Worm (Caenorhabditis elegans) whole organism, young adult: ENCODE results near the gene B0244.15.

ENCODE experiments used
- B0019.2 ChIP-seq: fragments of 200-800 bp; sonication (Bioruptor generic); conservative IDR thresholded peaks from 2 replicates; pipeline ENCODE4 v1.3.6; 2022; ENCODE audit warnings: missing genetic modification reagents, missing genetic modification characterization, missing compliant biosample characterization
- D2030.7 ChIP-seq: fragments of 200-800 bp; sonication (Bioruptor generic); IDR thresholded peaks from 2 replicates; pipeline ENCODE4 v1.3.6; 2022; ENCODE audit warnings: missing genetic modification reagents, missing genetic modification characterization, missing compliant biosample characterization
- F23B12.7 ChIP-seq: sonication (generic microtip); optimal IDR thresholded peaks from 2 replicates; lab custom pipeline; 2017; ENCODE audit warnings: missing genetic modification characterization, mild to moderate bottlenecking, missing compliant biosample characterization, antibody characterized with exemption, moderate library complexity; ENCODE audit not compliant: insufficient read depth
- F33H1.4 ChIP-seq: fragments of 200-800 bp; sonication (Bioruptor generic); IDR thresholded peaks from 2 replicates; pipeline ENCODE4 v1.3.6; 2022; ENCODE audit warnings: missing genetic modification reagents, missing genetic modification characterization, missing compliant biosample characterization
- F49E8.2 ChIP-seq: sonication (generic microtip); optimal IDR thresholded peaks from 3 replicates; lab custom pipeline; 2017; ENCODE audit warnings: missing genetic modification characterization, mild to moderate bottlenecking, missing compliant biosample characterization, antibody characterized with exemption, moderate library complexity; ENCODE audit not compliant: insufficient read depth
- F52B5.7 ChIP-seq: sonication (generic microtip); optimal IDR thresholded peaks from 2 replicates; lab custom pipeline; 2016; ENCODE audit warnings: mild to moderate bottlenecking, missing genetic modification characterization, missing compliant biosample characterization
- K11D2.4 ChIP-seq: fragments of 200-800 bp; sonication (Bioruptor generic); IDR thresholded peaks from 2 replicates; pipeline ENCODE4 v1.3.6; 2022; ENCODE audit warnings: missing genetic modification reagents, missing genetic modification characterization, missing compliant biosample characterization
- K12H6.12 ChIP-seq: fragments of 200-800 bp; sonication (Bioruptor generic); optimal IDR thresholded peaks from 2 replicates; lab custom pipeline; 2018; ENCODE audit warnings: mild to moderate bottlenecking, missing genetic modification characterization, missing compliant biosample characterization
- T07F8.4 ChIP-seq: sonication (generic microtip); optimal IDR thresholded peaks from 2 replicates; lab custom pipeline; 2016; ENCODE audit warnings: mild to moderate bottlenecking, missing genetic modification characterization, moderate library complexity, missing compliant biosample characterization
- Y53G8AR.9 ChIP-seq: fragments of 200-800 bp; sonication (Bioruptor generic); conservative IDR thresholded peaks from 2 replicates; pipeline ENCODE4 v1.3.6; 2022; ENCODE audit warnings: missing genetic modification reagents, missing genetic modification characterization, missing compliant biosample characterization
- ZK185.1 ChIP-seq: sonication (generic microtip); optimal IDR thresholded peaks from 2 replicates; lab custom pipeline; 2016; ENCODE audit warnings: mild to moderate bottlenecking, missing genetic modification characterization, missing compliant biosample characterization; ENCODE audit not compliant: poor library complexity, severe bottlenecking
- ama-1 ChIP-seq, 3 experiments: fragments of 150-350 bp in 1 of 3; sonication (generic microtip) in 2 of 3; optimal IDR thresholded peaks; 2 replicates each; lab custom pipeline; 2014 to 2018; ENCODE audit warnings: missing biosample characterization in 2 of 3, missing genetic modification characterization in 2 of 3, missing genetic modification reagents in 2 of 3
- athp-1 ChIP-seq: sonication (generic microtip); optimal IDR thresholded peaks from 2 replicates; lab custom pipeline; 2017; ENCODE audit warnings: mild to moderate bottlenecking, missing genetic modification characterization, missing compliant biosample characterization
- attf-5 ChIP-seq: fragments of 200-800 bp; sonication (Bioruptor generic); optimal IDR thresholded peaks from 2 replicates; lab custom pipeline; 2018; ENCODE audit warnings: mild to moderate bottlenecking, missing genetic modification characterization, missing compliant biosample characterization
- attf-6 ChIP-seq: fragments of 200-800 bp; sonication (Bioruptor generic); IDR thresholded peaks from 2 replicates; pipeline ENCODE4 v1.3.6; 2022; ENCODE audit warnings: missing genetic modification reagents, missing genetic modification characterization, missing compliant biosample characterization
- cebp-1 ChIP-seq, 2 experiments: fragments of 200-800 bp in 1 of 2; sonication (Bioruptor generic) in 1 of 2; sonication (generic microtip) in 1 of 2; IDR thresholded peaks in 1 of 2; optimal IDR thresholded peaks in 1 of 2; 2 replicates each; pipeline versions ENCODE4 v1.3.6 to Lab custom; 2017 to 2022; ENCODE audit warnings: missing compliant biosample characterization in 2 of 2, missing genetic modification characterization in 2 of 2, mild to moderate bottlenecking in 1 of 2, missing genetic modification reagents in 1 of 2, moderate library complexity in 1 of 2
- ceh-27 ChIP-seq: fragments of 200-800 bp; sonication (Bioruptor generic); optimal IDR thresholded peaks from 2 replicates; lab custom pipeline; 2018; ENCODE audit warnings: mild to moderate bottlenecking, missing genetic modification characterization, moderate library complexity, missing compliant biosample characterization
- ceh-91 ChIP-seq: fragments of 200-800 bp; sonication (Bioruptor generic); IDR thresholded peaks from 2 replicates; pipeline ENCODE4 v1.3.6; 2022; ENCODE audit warnings: missing genetic modification reagents, missing genetic modification characterization, missing compliant biosample characterization
- chd-7 ChIP-seq: sonication (generic microtip); optimal IDR thresholded peaks from 2 replicates; lab custom pipeline; 2016; ENCODE audit warnings: mild to moderate bottlenecking, missing genetic modification characterization, moderate library complexity, missing compliant biosample characterization
- dox-1 ChIP-seq: fragments of 200-800 bp; sonication (Bioruptor generic); IDR thresholded peaks from 2 replicates; pipeline ENCODE4 v1.3.6; 2022; ENCODE audit warnings: missing genetic modification reagents, missing genetic modification characterization, missing compliant biosample characterization
- dpl-1 ChIP-seq: fragments of 150-350 bp; optimal IDR thresholded peaks from 2 replicates; lab custom pipeline; 2014; ENCODE audit warnings: missing biosample characterization, missing genetic modification reagents, missing genetic modification characterization
- efl-1 ChIP-seq: fragments of 150-350 bp; optimal IDR thresholded peaks from 2 replicates; lab custom pipeline; 2014; ENCODE audit warnings: missing biosample characterization, missing genetic modification reagents, missing genetic modification characterization
- egrh-3 ChIP-seq: fragments of 200-800 bp; sonication (Bioruptor generic); IDR thresholded peaks from 2 replicates; pipeline ENCODE4 v1.3.6; 2022; ENCODE audit warnings: missing genetic modification reagents, missing genetic modification characterization, missing compliant biosample characterization
- hmg-1.2 ChIP-seq: fragments of 200-800 bp; sonication (Bioruptor generic); IDR thresholded peaks from 2 replicates; pipeline ENCODE4 v1.3.6; 2022; ENCODE audit warnings: missing genetic modification reagents, missing genetic modification characterization, missing compliant biosample characterization
- let-607 ChIP-seq, 2 experiments: fragments of 200-800 bp in 1 of 2; sonication (Bioruptor generic) in 1 of 2; sonication (generic microtip) in 1 of 2; optimal IDR thresholded peaks; 2 replicates each; lab custom pipeline; 2016 to 2018; ENCODE audit warnings: mild to moderate bottlenecking in 2 of 2, missing compliant biosample characterization in 2 of 2, missing genetic modification characterization in 2 of 2, moderate library complexity in 2 of 2, missing genotype in 1 of 2
- lin-35 ChIP-seq, 3 experiments: fragments of 150-350 bp in 2 of 3; sonication (generic microtip) in 1 of 3; optimal IDR thresholded peaks; 2 replicates each; lab custom pipeline; 2014 to 2018; ENCODE audit warnings: missing biosample characterization in 3 of 3, missing genetic modification characterization in 3 of 3, missing genetic modification reagents in 3 of 3
- lin-54 ChIP-seq: fragments of 200-800 bp; sonication (Bioruptor generic); optimal IDR thresholded peaks from 2 replicates; lab custom pipeline; 2018; ENCODE audit warnings: mild to moderate bottlenecking, missing genetic modification characterization, missing compliant biosample characterization
- lsy-27 ChIP-seq: sonication (generic microtip); optimal IDR thresholded peaks from 2 replicates; lab custom pipeline; 2017; ENCODE audit warnings: missing genetic modification characterization, mild to moderate bottlenecking, missing compliant biosample characterization, antibody characterized with exemption, missing genotype, borderline replicate concordance; ENCODE audit not compliant: insufficient read depth
- madf-3 ChIP-seq: fragments of 200-800 bp; sonication (Bioruptor generic); IDR thresholded peaks from 2 replicates; pipeline ENCODE4 v1.3.6; 2022; ENCODE audit warnings: missing genetic modification reagents, missing genetic modification characterization, missing compliant biosample characterization
- madf-6 ChIP-seq: fragments of 200-800 bp; sonication (Bioruptor generic); IDR thresholded peaks from 2 replicates; pipeline ENCODE4 v1.3.6; 2022; ENCODE audit warnings: missing genetic modification reagents, missing genetic modification characterization, missing compliant biosample characterization
- madf-8 ChIP-seq: fragments of 200-800 bp; sonication (Bioruptor generic); conservative IDR thresholded peaks from 2 replicates; pipeline ENCODE4 v1.3.6; 2022; ENCODE audit warnings: missing genetic modification reagents, missing genetic modification characterization, missing compliant biosample characterization
- mcd-1 ChIP-seq: fragments of 200-800 bp; sonication (Bioruptor generic); IDR thresholded peaks from 2 replicates; pipeline ENCODE4 v1.3.6; 2022; ENCODE audit warnings: missing genetic modification reagents, missing genetic modification characterization, missing compliant biosample characterization
- nfyb-1 ChIP-seq: fragments of 200-800 bp; sonication (Bioruptor generic); IDR thresholded peaks from 2 replicates; pipeline ENCODE4 v1.3.6; 2022; ENCODE audit warnings: missing genetic modification reagents, missing genetic modification characterization, missing compliant biosample characterization
- nhr-179 ChIP-seq: sonication (generic microtip); optimal IDR thresholded peaks from 2 replicates; lab custom pipeline; 2016; ENCODE audit warnings: mild to moderate bottlenecking, missing genetic modification characterization, missing compliant biosample characterization
- pbrm-1 ChIP-seq: fragments of 200-800 bp; sonication (Bioruptor generic); IDR thresholded peaks from 2 replicates; pipeline ENCODE4 v1.3.6; 2022; ENCODE audit warnings: missing genetic modification reagents, missing genetic modification characterization, missing compliant biosample characterization
- pha-4 ChIP-seq: fragments of 150-350 bp; sonication (generic microtip); optimal IDR thresholded peaks from 2 replicates; lab custom pipeline; 2014; ENCODE audit warnings: missing biosample characterization, missing genetic modification reagents, missing genetic modification characterization
- rcor-1 ChIP-seq: fragments of 200-800 bp; sonication (Bioruptor generic); IDR thresholded peaks from 2 replicates; pipeline ENCODE4 v1.3.6; 2022; ENCODE audit warnings: missing genetic modification reagents, missing genetic modification characterization, missing compliant biosample characterization
- repo-1 ChIP-seq: sonication (generic microtip); optimal IDR thresholded peaks from 2 replicates; lab custom pipeline; 2017; ENCODE audit warnings: mild to moderate bottlenecking, missing genetic modification characterization, missing compliant biosample characterization
- snpc-1.3 ChIP-seq: sonication (generic microtip); optimal IDR thresholded peaks from 2 replicates; lab custom pipeline; 2017; ENCODE audit warnings: missing genetic modification characterization, mild to moderate bottlenecking, missing compliant biosample characterization, antibody characterized with exemption, moderate library complexity, missing genotype, missing genetic modification reagents; ENCODE audit not compliant: insufficient read depth
- snpc-3.4 ChIP-seq: sonication (generic microtip); optimal IDR thresholded peaks from 2 replicates; lab custom pipeline; 2017; ENCODE audit warnings: missing genetic modification characterization, mild to moderate bottlenecking, missing compliant biosample characterization, antibody characterized with exemption, moderate library complexity, missing genotype, missing genetic modification reagents
- tbp1 ChIP-seq: fragments of 200-800 bp; sonication (Bioruptor generic); optimal IDR thresholded peaks from 2 replicates; lab custom pipeline; 2018; ENCODE audit warnings: mild to moderate bottlenecking, missing genetic modification characterization, missing compliant biosample characterization
- tbx-9 ChIP-seq: sonication (generic microtip); optimal IDR thresholded peaks from 2 replicates; lab custom pipeline; 2016; ENCODE audit warnings: borderline replicate concordance, missing genetic modification characterization, inconsistent platforms, missing compliant biosample characterization
- tlf-1 ChIP-seq: fragments of 200-800 bp; sonication (Bioruptor generic); optimal IDR thresholded peaks from 2 replicates; lab custom pipeline; 2018; ENCODE audit warnings: mild to moderate bottlenecking, missing genetic modification characterization, missing compliant biosample characterization
- xnd-1 ChIP-seq: sonication (generic microtip); optimal IDR thresholded peaks from 2 replicates; lab custom pipeline; 2016; ENCODE audit warnings: missing genotype, missing genetic modification reagents, missing genetic modification characterization, missing compliant biosample characterization
- ztf-3 ChIP-seq: fragments of 200-800 bp; sonication (Bioruptor generic); optimal IDR thresholded peaks from 2 replicates; lab custom pipeline; 2018; ENCODE audit warnings: mild to moderate bottlenecking, missing genetic modification characterization, missing compliant biosample characterization

The B0244.15 gene

DNA sequence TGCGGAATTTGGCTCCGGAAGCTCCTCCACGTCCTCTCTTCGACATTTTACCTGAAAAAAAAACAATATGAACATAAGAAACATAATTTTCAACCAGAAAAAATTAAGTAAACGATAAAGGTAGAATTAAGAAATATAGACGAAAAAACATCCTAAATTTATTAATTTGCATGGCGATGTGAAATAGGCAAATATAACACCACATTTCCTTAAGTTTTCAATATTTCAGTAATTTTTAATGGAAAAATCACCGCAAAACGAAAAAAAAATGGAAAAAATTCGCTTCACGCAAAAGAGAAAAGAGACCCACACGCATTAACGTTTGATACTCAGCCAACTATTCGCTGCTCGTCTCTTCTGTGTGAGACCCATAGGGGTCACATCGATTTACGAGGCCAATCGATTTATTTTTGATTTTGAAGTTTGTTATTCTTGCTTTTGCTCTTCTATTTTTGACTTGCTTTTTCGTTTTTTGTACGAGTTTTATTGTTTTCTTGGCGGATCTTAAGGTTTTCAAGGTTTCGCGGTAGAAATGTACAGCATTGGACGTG is 37.0 kb upstream of the B0244.15 start, which contains the start of gene rpl-23:
TSS of gene rpl-23 (minus strand) at position 51 of the 551 bp plus-strand sequence.
- TF ChIP-seq madf-8 (peak; percentile 41), mcd-1 (GFP tag; lab: Robert Waterston, UW) (peak; percentile 73), tbx-9 (tag; lab: Kevin White, UChicago) (no peak), ceh-27 (GFP tag; lab: Kevin White, UChicago) (peak; percentile 77), F49E8.2 (peak; percentile 82), ceh-91 (GFP tag; lab: Robert Waterston, UW) (peak; percentile 68), K11D2.4 (GFP tag; lab: Robert Waterston, UW) (peak; percentile 35; the same call in 1 of the 2 replicates), F33H1.4 (GFP tag; lab: Robert Waterston, UW) (peak; percentile 98), attf-6 (GFP tag; lab: Robert Waterston, UW) (no peak), chd-7 (no peak), hmg-1.2 (GFP tag; lab: Robert Waterston, UW) (peak; percentile 87), egrh-3 (GFP tag; lab: Robert Waterston, UW) (no peak), madf-6 (peak; percentile 80), efl-1 (GFP tag; lab: Kevin White, UChicago) (peak; percentile 65), madf-3 (peak; percentile 86), athp-1 (tag; lab: Kevin White, UChicago) (peak; percentile 81), Y53G8AR.9 (GFP tag; lab: Robert Waterston, UW) (peak; percentile 85), snpc-3.4 (peak; percentile 87), rcor-1 (peak; percentile 69), K12H6.12 (tag; lab: Kevin White, UChicago) (peak; percentile 59), xnd-1 (tag; lab: Kevin White, UChicago) (peak; percentile 10), ztf-3 (GFP tag; lab: Kevin White, UChicago) (no peak), dox-1 (peak; percentile 60; the same call in 1 of the 2 replicates), nfyb-1 (GFP tag; lab: Robert Waterston, UW) (0 out of 2 replicates have a peak, but pooled peaks have one; percentile 12), repo-1 (tag; lab: Kevin White, UChicago) (no peak), B0019.2 (GFP tag; lab: Robert Waterston, UW) (peak; percentile 48; the same call in 1 of the 2 replicates), nhr-179 (tag; lab: Kevin White, UChicago) (no peak), lin-54 (peak; percentile 74), tlf-1 (GFP tag; lab: Kevin White, UChicago) (peak; percentile 67), ama-1 (optimal IDR thresholded peaks at IDR 0.05; lab: Kevin White, UChicago) (no peak), ama-1 (GFP tag; optimal IDR thresholded peaks at IDR 0.05; lab: Kevin White, UChicago) (peak in 1 of 2 experiments; percentile 19), F52B5.7 (tag; lab: Kevin White, UChicago) (no peak), attf-5 (GFP tag; lab: Kevin White, UChicago) (peak; percentile 91), cebp-1 (GFP tag; IDR thresholded peaks at IDR 0.05; lab: Robert Waterston, UW) (no peak; the same call in 1 of the 2 replicates), cebp-1 (tag; optimal IDR thresholded peaks at IDR 0.05; lab: Kevin White, UChicago) (peak; percentile 68), pha-4 (tag; lab: Kevin White, UChicago) (peak; percentile 18), tbp1 (peak; percentile 61), pbrm-1 (GFP tag; lab: Robert Waterston, UW) (peak; percentile 67), lsy-27 (peak; percentile 53), F23B12.7 (tag; lab: Kevin White, UChicago) (peak; percentile 92), D2030.7 (GFP tag; lab: Robert Waterston, UW) (peak; percentile 77), dpl-1 (GFP tag; lab: Kevin White, UChicago) (peak; percentile 68), snpc-1.3 (peak; percentile 78), lin-35 (GFP tag; optimal IDR thresholded peaks at IDR 0.05; lab: Kevin White, UChicago) (peak in 1 of 3 experiments; percentile 85), let-607 (tag; optimal IDR thresholded peaks at IDR 0.05; lab: Kevin White, UChicago) (peak in 1 of 2 experiments; percentile 1), T07F8.4 (no peak), ZK185.1 (tag; lab: Kevin White, UChicago) (peak; percentile 81)
